Worm (Caenorhabditis elegans) whole organism, midembryonic: Measurements from ENCODE around the gene srh-297.
"Not testable (repeated sequence)": the region's sequence is repeated elsewhere in the genome, so short reads cannot be mapped to it uniquely, and the experiment has no call there.

Experiments
- T22C8.4 ChIP-seq: fragments of 200-800 bp; sonication (Bioruptor generic); IDR thresholded peaks from 2 replicates; pipeline ENCODE4 v1.3.6; 2022; ENCODE audit warnings: missing genetic modification characterization, missing compliant biosample characterization
- cog-1 ChIP-seq: sonication (generic microtip); optimal IDR thresholded peaks from 2 replicates; lab custom pipeline; 2016; ENCODE audit warnings: missing genetic modification characterization, missing compliant biosample characterization
- flt-1 ChIP-seq: fragments of 200-800 bp; sonication (Bioruptor generic); IDR thresholded peaks from 2 replicates; pipeline ENCODE4 v1.3.6; 2022; ENCODE audit warnings: missing genetic modification characterization, missing compliant biosample characterization
- klf-2 ChIP-seq: fragments of 200-800 bp; sonication (Bioruptor generic); conservative IDR thresholded peaks from 2 replicates; pipeline ENCODE4 v1.3.6; 2022; ENCODE audit warnings: missing genetic modification reagents, missing genetic modification characterization, missing compliant biosample characterization
- tab-1 ChIP-seq: fragments of 200-800 bp; sonication (Bioruptor generic); IDR thresholded peaks from 2 replicates; pipeline ENCODE4 v1.3.6; 2022; ENCODE audit warnings: missing genetic modification characterization, missing compliant biosample characterization
- ztf-23 ChIP-seq: fragments of 200-800 bp; sonication (Bioruptor generic); IDR thresholded peaks from 2 replicates; pipeline ENCODE4 v1.3.6; 2022; ENCODE audit warnings: missing genetic modification reagents, missing genetic modification characterization, missing compliant biosample characterization
- ztf-29 ChIP-seq: fragments of 200-800 bp; sonication (Bioruptor generic); IDR thresholded peaks from 2 replicates; pipeline ENCODE4 v1.3.6; 2022; ENCODE audit warnings: missing genetic modification reagents, missing genetic modification characterization, missing compliant biosample characterization

DNA sequence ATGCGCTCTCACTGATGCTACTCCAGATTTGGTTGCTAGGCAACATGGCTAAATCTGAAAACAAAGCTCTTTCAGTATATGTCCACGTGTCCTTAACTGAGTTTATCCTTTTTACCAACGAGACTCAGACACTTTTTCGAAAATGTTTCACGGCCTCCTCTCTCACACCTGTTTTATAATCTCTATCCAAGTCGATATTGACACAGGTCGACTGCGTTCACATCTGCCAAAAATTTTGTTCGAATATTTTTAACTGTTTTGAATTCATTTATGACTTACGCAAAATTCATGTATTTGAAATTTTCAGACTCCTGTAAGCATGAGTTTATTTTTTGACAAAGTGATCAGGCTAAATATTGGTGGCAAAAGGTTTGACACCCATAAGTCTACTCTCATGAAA is 14.6 kb downstream of the srh-297 start, which contains the start of gene ZC239.3:
- not testable (repeated sequence) for TF ChIP-seq T22C8.4 (GFP tag; lab: Robert Waterston, UW); flt-1; klf-2; ztf-23 (GFP tag; lab: Robert Waterston, UW); cog-1; tab-1; ztf-29 (GFP tag; lab: Robert Waterston, UW)
